Fruit fly (Drosophila melanogaster): ENCODE results near the gene CG15020.

CG15020 gene

DNA sequence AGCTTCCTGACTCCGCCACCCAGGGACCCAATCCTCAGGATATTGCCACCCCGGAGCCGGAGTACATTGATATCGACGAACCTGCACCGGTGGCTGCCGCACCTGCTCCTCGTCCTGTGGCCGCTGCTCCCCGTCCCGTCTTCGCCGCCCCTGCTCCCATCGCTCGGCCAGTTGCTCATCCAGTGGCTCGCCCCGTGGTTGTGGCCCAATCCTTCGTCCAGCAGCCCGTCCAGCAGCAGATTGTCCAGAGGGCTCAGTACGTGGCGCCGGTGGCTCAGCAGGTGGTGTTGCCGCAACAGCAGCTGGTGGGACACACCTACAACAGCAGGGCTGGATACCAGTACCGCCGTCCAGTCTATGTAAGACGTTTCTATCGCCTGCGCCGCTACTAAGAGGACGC is 25.8 kb downstream of the CG15020 start:
- TF ChIP-seq croc (GFP tag; conservative IDR thresholded peaks at IDR 0.05) (no peak), lola (GFP tag; optimal IDR thresholded peaks at IDR 0.05) (no peak), CG32532 (GFP tag; IDR thresholded peaks at IDR 0.05) (0 out of 2 replicates have a peak, but pooled peaks have one; percentile 30), Ets65A (GFP tag) (peak; percentile 45), al (GFP tag; IDR thresholded peaks at IDR 0.05) (0 out of 2 replicates have a peak, but pooled peaks have one; percentile 11), CG11456 (GFP tag; IDR thresholded peaks at IDR 0.05) (0 out of 3 replicates have a peak, but pooled peaks have one; percentile 60), CG16779 (GFP tag; IDR thresholded peaks at IDR 0.05) (0 out of 2 replicates have a peak, but pooled peaks have one; percentile 11), gem (tag; optimal IDR thresholded peaks at IDR 0.05) (no peak), Med (GFP tag) (peak; percentile 74), Pdp1 (GFP tag; optimal IDR thresholded peaks at IDR 0.05) (no peak), run (tag; optimal IDR thresholded peaks at IDR 0.05) (no peak), psq (GFP tag; optimal IDR thresholded peaks at IDR 0.05) (no peak), ranshi (GFP tag; IDR thresholded peaks at IDR 0.05) (no peak)

dm6 chr3L:4458063-4458462 is 36.6 kb downstream of the CG15020 start, which contains the start of gene CG11345:
CG11345 (minus strand) TSS chr3L:4458163.
- TF ChIP-seq CG13894 (tag; optimal IDR thresholded peaks at IDR 0.05) (peak; percentile 59), sens (GFP tag) (peak; percentile 9), en (GFP tag; optimal IDR thresholded peaks at IDR 0.05) (no peak), fru (optimal IDR thresholded peaks at IDR 0.05) (no peak)

DNA sequence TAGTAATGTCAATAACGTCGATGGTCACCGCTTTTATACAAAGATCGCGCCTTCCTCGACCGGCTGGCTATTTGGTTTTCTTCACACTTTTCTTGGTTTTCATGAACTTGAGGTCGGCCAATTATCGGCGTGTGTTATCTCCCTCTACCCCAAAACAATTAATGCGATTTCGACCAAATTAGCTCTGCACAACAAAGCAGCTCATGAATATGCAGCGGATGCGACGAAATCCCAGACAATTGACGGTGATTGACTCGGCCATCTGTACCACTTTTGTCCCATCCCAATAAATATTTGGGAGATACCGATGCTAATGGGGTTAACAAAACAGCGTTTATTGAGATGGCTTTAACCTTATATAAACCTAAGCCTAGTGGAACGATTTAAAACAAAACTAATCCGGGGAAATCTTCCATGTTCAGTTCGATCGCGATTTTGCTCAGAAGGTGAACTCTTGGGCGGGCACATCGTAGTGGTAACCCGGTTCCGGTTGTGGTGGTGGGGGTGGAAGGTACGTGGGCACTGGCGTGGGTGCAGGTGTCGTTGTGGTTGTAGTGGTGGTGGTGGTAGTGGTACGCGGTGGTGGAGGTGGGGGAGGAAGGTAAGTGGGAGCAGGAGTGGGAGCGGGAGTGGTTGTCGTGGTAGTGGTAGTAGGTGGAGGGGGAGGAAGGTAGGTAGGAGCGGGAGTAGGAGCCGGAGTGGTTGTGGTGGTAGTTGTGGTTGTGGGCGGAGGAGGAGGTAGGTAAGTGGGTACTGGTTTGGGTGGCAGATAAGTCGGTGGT is 39.0 kb downstream of the CG15020 start, which contains the start of gene CG15022:
Gene CG15022, minus strand, starts transcription at position 11 of the 782 bp plus-strand sequence.
- TF ChIP-seq Ssrp (tag; optimal IDR thresholded peaks at IDR 0.05) (no peak), CG17612 (GFP tag; IDR thresholded peaks at IDR 0.05) (0 out of 2 replicates have a peak, but pooled peaks have one; percentile 11), sr (GFP tag; IDR thresholded peaks at IDR 0.05) (peak; percentile 58; the same call in 1 of the 3 replicates), CG11456 (GFP tag; IDR thresholded peaks at IDR 0.05) (0 out of 3 replicates have a peak, but pooled peaks have one; percentile 12), Sox100B (GFP tag; optimal IDR thresholded peaks at IDR 0.05) (no peak), sd (tag; optimal IDR thresholded peaks at IDR 0.05) (peak; percentile 38), Hr39 (optimal IDR thresholded peaks at IDR 0.05) (peak; percentile 66), pros (GFP tag; optimal IDR thresholded peaks at IDR 0.05) (peak; percentile 55), Kr (GFP tag; optimal IDR thresholded peaks at IDR 0.05) (no peak), abd-A (tag; optimal IDR thresholded peaks at IDR 0.05) (peak; percentile 21), CG32767 (GFP tag; IDR thresholded peaks at IDR 0.05) (no peak), Vsx1 (GFP tag; optimal IDR thresholded peaks at IDR 0.05) (peak; percentile 38), Hr78 (GFP tag; optimal IDR thresholded peaks at IDR 0.05) (peak in 1 of 2 experiments; percentile 34), ro (GFP tag; IDR thresholded peaks at IDR 0.05) (no peak), CG12769 (tag; optimal IDR thresholded peaks at IDR 0.05) (peak; percentile 65), Awh (GFP tag; IDR thresholded peaks at IDR 0.05) (peak; percentile 87), vvl (GFP tag; IDR thresholded peaks at IDR 0.05) (peak; percentile 79), crol (GFP tag; IDR thresholded peaks at IDR 0.05) (peak; percentile 49; the same call in 1 of the 2 replicates)

dm6 chr3L:4461454-4462045 is 40.1 kb downstream of the CG15020 start, which contains the start of gene CG15023:
CG15023 (minus strand) TSS chr3L:4461504.
- TF ChIP-seq CG12104 (GFP tag; optimal IDR thresholded peaks at IDR 0.05) (no peak), Ptx1 (GFP tag; IDR thresholded peaks at IDR 0.05) (peak; percentile 46), CG30020 (tag; optimal IDR thresholded peaks at IDR 0.05) (no peak), unc-4 (GFP tag; IDR thresholded peaks at IDR 0.05; ENCODE audit: partially characterized antibody) (no peak), hb (GFP tag; IDR thresholded peaks at IDR 0.05; ENCODE audit: partially characterized antibody) (no peak), CG10366 (GFP tag; IDR thresholded peaks at IDR 0.05) (no peak), ken (GFP tag; IDR thresholded peaks at IDR 0.05) (no peak), CG13894 (tag; optimal IDR thresholded peaks at IDR 0.05) (peak; percentile 7), Dad (GFP tag; optimal IDR thresholded peaks at IDR 0.05) (no peak), CG9727 (GFP tag; optimal IDR thresholded peaks at IDR 0.05) (no peak), CG17359 (tag; optimal IDR thresholded peaks at IDR 0.05) (no peak), pnt (GFP tag; optimal IDR thresholded peaks at IDR 0.05) (no peak), CG1792 (GFP tag; optimal IDR thresholded peaks at IDR 0.05) (no peak)

Data from whole organism, embryonic.